Worm (Caenorhabditis elegans) whole organism, L1 larva: ENCODE measurements around the gene inf-1.

Source experiments
- C34B4.2 ChIP-seq: sonication (generic microtip); optimal IDR thresholded peaks from 2 replicates; lab custom pipeline; 2017; ENCODE audit warnings: mild to moderate bottlenecking, missing genetic modification characterization, missing compliant biosample characterization
- Y116A8C.19 ChIP-seq: sonication (generic microtip); optimal IDR thresholded peaks from 2 replicates; lab custom pipeline; 2016; ENCODE audit warnings: missing compliant biosample characterization, missing genetic modification characterization, borderline replicate concordance
- aha-1 ChIP-seq: fragments of 150-350 bp; optimal IDR thresholded peaks from 2 replicates; lab custom pipeline; 2014; ENCODE audit warnings: missing biosample characterization, missing genetic modification characterization
- alr-1 ChIP-seq: fragments of 200-800 bp; sonication (Bioruptor generic); optimal IDR thresholded peaks from 2 replicates; lab custom pipeline; 2018; ENCODE audit warnings: borderline replicate concordance, mild to moderate bottlenecking, missing genetic modification characterization, missing compliant biosample characterization
- ama-1 ChIP-seq: fragments of 150-350 bp; optimal IDR thresholded peaks from 2 replicates; lab custom pipeline; 2014
- blmp-1 ChIP-seq: fragments of 150-350 bp; optimal IDR thresholded peaks from 2 replicates; lab custom pipeline; 2014; ENCODE audit warnings: missing biosample characterization, missing genetic modification characterization
- ceh-63 ChIP-seq: fragments of 200-800 bp; sonication (Bioruptor generic); optimal IDR thresholded peaks from 2 replicates; lab custom pipeline; 2018; ENCODE audit warnings: mild to moderate bottlenecking, missing genetic modification characterization, missing compliant biosample characterization
- ceh-8 ChIP-seq: fragments of 200-800 bp; sonication (Bioruptor generic); optimal IDR thresholded peaks from 2 replicates; lab custom pipeline; 2018; ENCODE audit warnings: mild to moderate bottlenecking, missing genetic modification characterization, moderate library complexity, missing compliant biosample characterization
- ceh-82 ChIP-seq, 3 experiments: fragments of 150-350 bp in 1 of 3; sonication (generic microtip) in 2 of 3; optimal IDR thresholded peaks; 2 replicates each; lab custom pipeline; 2014 to 2017; ENCODE audit warnings: missing biosample characterization in 3 of 3, missing genetic modification characterization in 3 of 3
- ceh-88 ChIP-seq: fragments of 200-800 bp; sonication (Bioruptor generic); IDR thresholded peaks from 2 replicates; pipeline ENCODE4 v1.3.6; 2022; ENCODE audit warnings: missing genetic modification characterization, missing compliant biosample characterization
- dpl-1 ChIP-seq, 3 experiments: fragments of 150-350 bp in 2 of 3; sonication (generic microtip) in 1 of 3; optimal IDR thresholded peaks; 2 replicates each; lab custom pipeline; 2014 to 2017; ENCODE audit warnings: missing biosample characterization in 3 of 3, missing genetic modification characterization in 3 of 3, missing genetic modification reagents in 3 of 3
- dsc-1 ChIP-seq: sonication (generic microtip); optimal IDR thresholded peaks from 2 replicates; lab custom pipeline; 2016; ENCODE audit warnings: mild to moderate bottlenecking, missing genetic modification characterization, missing compliant biosample characterization
- efl-3 ChIP-seq: fragments of 200-800 bp; sonication (Bioruptor generic); optimal IDR thresholded peaks from 2 replicates; lab custom pipeline; 2018; ENCODE audit warnings: mild to moderate bottlenecking, missing genetic modification characterization, missing compliant biosample characterization
- egl-13 ChIP-seq: sonication (generic microtip); optimal IDR thresholded peaks from 2 replicates; lab custom pipeline; 2016; ENCODE audit warnings: missing genotype, missing genetic modification reagents, missing genetic modification characterization, missing compliant biosample characterization
- elt-2 ChIP-seq: sonication (generic microtip); optimal IDR thresholded peaks from 2 replicates; lab custom pipeline; 2016; ENCODE audit warnings: missing genetic modification characterization, mild to moderate bottlenecking, inconsistent platforms, missing compliant biosample characterization, missing genetic modification reagents
- elt-3 ChIP-seq, 6 experiments: fragments of 150-350 bp in 1 of 6; sonication (generic microtip); optimal IDR thresholded peaks; 2 replicates each; lab custom pipeline; 2017 to 2018; ENCODE audit warnings: missing biosample characterization in 6 of 6, missing genetic modification characterization in 6 of 6, inconsistent platforms in 1 of 6
- ets-5 ChIP-seq: fragments of 200-800 bp; sonication (Bioruptor generic); IDR thresholded peaks from 2 replicates; pipeline ENCODE4 v1.3.6; 2022; ENCODE audit warnings: missing genetic modification characterization, missing compliant biosample characterization
- fkh-4 ChIP-seq: sonication (generic microtip); optimal IDR thresholded peaks from 2 replicates; lab custom pipeline; 2016; ENCODE audit warnings: missing compliant biosample characterization, missing genetic modification characterization, borderline replicate concordance
- fos-1 ChIP-seq: fragments of 150-350 bp; optimal IDR thresholded peaks from 2 replicates; lab custom pipeline; 2014; ENCODE audit warnings: missing biosample characterization, missing genetic modification characterization
- hlh-17 ChIP-seq: fragments of 200-800 bp; sonication (Bioruptor generic); optimal IDR thresholded peaks from 2 replicates; lab custom pipeline; 2018; ENCODE audit warnings: missing genetic modification characterization, mild to moderate bottlenecking, missing compliant biosample characterization, moderate library complexity, borderline replicate concordance
- hpl-2 ChIP-seq: fragments of 150-350 bp; optimal IDR thresholded peaks from 2 replicates; lab custom pipeline; 2014; ENCODE audit warnings: missing biosample characterization, missing genetic modification reagents, missing genetic modification characterization
- irx-1 ChIP-seq: sonication (generic microtip); optimal IDR thresholded peaks from 2 replicates; lab custom pipeline; 2016; ENCODE audit warnings: missing genetic modification characterization, missing compliant biosample characterization
- lin-13 ChIP-seq: fragments of 150-350 bp; optimal IDR thresholded peaks from 2 replicates; lab custom pipeline; 2014; ENCODE audit warnings: missing biosample characterization, missing genetic modification reagents, missing genetic modification characterization
- lin-14 ChIP-seq: fragments of 200-800 bp; sonication (Bioruptor generic); optimal IDR thresholded peaks from 2 replicates; lab custom pipeline; 2018; ENCODE audit warnings: mild to moderate bottlenecking, missing genetic modification characterization, moderate library complexity, missing compliant biosample characterization
- lin-15B ChIP-seq: fragments of 150-350 bp; sonication (generic microtip); optimal IDR thresholded peaks from 3 replicates; lab custom pipeline; 2014; ENCODE audit warnings: missing biosample characterization, missing genetic modification characterization
- lin-35 ChIP-seq, 2 experiments: fragments of 150-350 bp; optimal IDR thresholded peaks; 2 replicates each; lab custom pipeline; 2014; ENCODE audit warnings: missing biosample characterization in 2 of 2, missing genetic modification characterization in 2 of 2, missing genetic modification reagents in 2 of 2
- lsy-2 ChIP-seq, 2 experiments: fragments of 150-350 bp; optimal IDR thresholded peaks; 2 replicates each; lab custom pipeline; 2014; ENCODE audit warnings: missing biosample characterization in 2 of 2, missing genetic modification characterization in 2 of 2
- mab-9 ChIP-seq: fragments of 200-800 bp; sonication (Bioruptor generic); IDR thresholded peaks from 2 replicates; pipeline ENCODE4 v1.3.6; 2022; ENCODE audit warnings: missing genetic modification reagents, missing genetic modification characterization, missing compliant biosample characterization
- mdl-1 ChIP-seq, 2 experiments: fragments of 150-350 bp; optimal IDR thresholded peaks; 2 replicates each; lab custom pipeline; 2014 to 2017; ENCODE audit warnings: missing biosample characterization in 2 of 2, missing genetic modification characterization in 2 of 2, inconsistent platforms in 1 of 2
- mep-1 ChIP-seq: fragments of 150-350 bp; optimal IDR thresholded peaks from 2 replicates; lab custom pipeline; 2014; ENCODE audit warnings: missing biosample characterization, missing genetic modification characterization
- nhr-12 ChIP-seq: sonication (generic microtip); optimal IDR thresholded peaks from 2 replicates; lab custom pipeline; 2017; ENCODE audit warnings: missing biosample characterization, missing genetic modification characterization
- nhr-20 ChIP-seq: sonication (generic microtip); optimal IDR thresholded peaks from 2 replicates; lab custom pipeline; 2016; ENCODE audit warnings: mild to moderate bottlenecking, missing genetic modification characterization, missing compliant biosample characterization
- nhr-237 ChIP-seq: fragments of 150-350 bp; optimal IDR thresholded peaks from 2 replicates; lab custom pipeline; 2014; ENCODE audit warnings: missing biosample characterization, missing genetic modification characterization
- nhr-28 ChIP-seq: fragments of 150-350 bp; optimal IDR thresholded peaks from 2 replicates; lab custom pipeline; 2014; ENCODE audit warnings: missing biosample characterization, missing genetic modification characterization
- nhr-77 ChIP-seq: fragments of 150-350 bp; optimal IDR thresholded peaks from 2 replicates; lab custom pipeline; 2014; ENCODE audit warnings: missing biosample characterization, missing genetic modification characterization
- nhr-84 ChIP-seq: sonication (generic microtip); optimal IDR thresholded peaks from 2 replicates; lab custom pipeline; 2017; ENCODE audit warnings: missing biosample characterization, missing genetic modification characterization
- nhr-85 ChIP-seq: sonication (generic microtip); peaks from one replicate; lab custom pipeline; 2016; ENCODE audit warnings: missing genetic modification characterization, inconsistent platforms, missing compliant biosample characterization
- nhr-90 ChIP-seq: sonication (generic microtip); optimal IDR thresholded peaks from 2 replicates; lab custom pipeline; 2016; ENCODE audit warnings: mild to moderate bottlenecking, missing genetic modification characterization, missing compliant biosample characterization; ENCODE audit not compliant: poor library complexity
- pag-3 ChIP-seq: sonication (generic microtip); optimal IDR thresholded peaks from 2 replicates; lab custom pipeline; 2017; ENCODE audit warnings: missing genetic modification characterization, mild to moderate bottlenecking, missing compliant biosample characterization, antibody characterized with exemption, borderline replicate concordance; ENCODE audit not compliant: insufficient read depth
- pax-3 ChIP-seq: fragments of 200-800 bp; sonication (Bioruptor generic); optimal IDR thresholded peaks from 2 replicates; lab custom pipeline; 2018; ENCODE audit warnings: mild to moderate bottlenecking, missing genetic modification characterization, moderate library complexity, missing compliant biosample characterization
- pqm-1 ChIP-seq: sonication (generic microtip); optimal IDR thresholded peaks from 3 replicates; lab custom pipeline; 2017; ENCODE audit warnings: missing biosample characterization, missing genetic modification characterization
- rnt-1 ChIP-seq: sonication (generic microtip); optimal IDR thresholded peaks from 2 replicates; lab custom pipeline; 2016; ENCODE audit warnings: mild to moderate bottlenecking, missing genetic modification characterization, moderate library complexity, missing compliant biosample characterization
- snpc-4 ChIP-seq: fragments of 150-350 bp; optimal IDR thresholded peaks from 2 replicates; lab custom pipeline; 2014; ENCODE audit warnings: missing biosample characterization, missing genetic modification characterization
- snu-23 ChIP-seq: sonication (generic microtip); optimal IDR thresholded peaks from 2 replicates; lab custom pipeline; 2016; ENCODE audit warnings: missing genetic modification characterization, missing compliant biosample characterization
- sox-4 ChIP-seq: sonication (generic microtip); optimal IDR thresholded peaks from 2 replicates; lab custom pipeline; 2016; ENCODE audit warnings: missing genetic modification characterization, missing compliant biosample characterization
- sptf-1 ChIP-seq: fragments of 150-350 bp; optimal IDR thresholded peaks from 2 replicates; lab custom pipeline; 2014; ENCODE audit warnings: missing biosample characterization, missing genetic modification characterization
- tbx-2 ChIP-seq: sonication (generic microtip); optimal IDR thresholded peaks from 2 replicates; lab custom pipeline; 2016; ENCODE audit warnings: missing genetic modification characterization, missing compliant biosample characterization
- tlp-1 ChIP-seq: fragments of 150-350 bp; optimal IDR thresholded peaks from 2 replicates; lab custom pipeline; 2014; ENCODE audit warnings: missing biosample characterization, missing genetic modification characterization
- unc-62 ChIP-seq: fragments of 150-350 bp; optimal IDR thresholded peaks from 2 replicates; lab custom pipeline; 2014; ENCODE audit warnings: missing biosample characterization, missing genetic modification reagents, missing genetic modification characterization
- unc-98 ChIP-seq: fragments of 200-800 bp; sonication (Bioruptor generic); IDR thresholded peaks from 2 replicates; pipeline ENCODE4 v1.3.6; 2022; ENCODE audit warnings: missing genetic modification characterization, missing compliant biosample characterization
- vab-15 ChIP-seq: sonication (generic microtip); optimal IDR thresholded peaks from 2 replicates; lab custom pipeline; 2017; ENCODE audit warnings: missing genotype, mild to moderate bottlenecking, missing genetic modification characterization, missing compliant biosample characterization

inf-1 gene

DNA sequence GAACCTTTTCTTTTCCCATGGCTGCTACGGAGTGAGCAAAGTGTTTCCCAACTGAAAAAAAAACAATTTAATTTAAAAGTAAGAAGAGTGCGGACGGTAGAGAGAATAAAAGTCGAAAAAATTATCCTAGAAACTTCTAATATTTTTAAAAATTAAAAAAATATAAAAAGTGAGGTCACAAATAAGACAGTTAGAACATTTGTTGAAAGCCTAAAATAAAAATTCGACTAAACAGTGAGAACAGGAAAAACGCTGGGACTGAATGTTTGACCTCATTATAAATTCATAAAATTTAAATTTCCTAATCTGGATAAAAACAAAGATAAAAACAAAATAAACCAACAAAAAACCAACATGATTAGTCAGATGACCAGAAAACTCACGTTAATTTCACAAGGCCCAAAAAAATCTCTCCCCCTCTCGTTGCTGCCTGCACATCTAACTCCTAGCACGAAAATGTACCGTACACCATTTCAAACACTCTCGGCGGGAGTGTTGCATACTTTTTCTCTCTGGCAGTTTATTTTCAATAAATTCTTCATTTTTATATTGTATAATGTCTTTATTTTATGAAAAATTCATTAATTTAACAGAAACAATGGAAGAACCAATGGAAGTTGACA, 41.8 kb downstream of the inf-1 start, which contains the start of the genes eef-1A.1 and rfc-4 (continued):
- TF ChIP-seq nhr-12 (tag; lab: Kevin White, UChicago): no peak
- TF ChIP-seq fos-1 (tag; lab: Kevin White, UChicago): peak; percentile 95
- peak; percentile 97 for TF ChIP-seq lin-13
- peak; percentile 38 for TF ChIP-seq efl-3 (GFP tag; lab: Kevin White, UChicago)
- peak; percentile 97 for TF ChIP-seq nhr-90 (tag; lab: Kevin White, UChicago)
- TF ChIP-seq snu-23: peak; percentile 99
- TF ChIP-seq snpc-4 (tag; lab: Kevin White, UChicago): peak; percentile 92
- peak; percentile 98 for TF ChIP-seq dsc-1 (tag; lab: Kevin White, UChicago)
- TF ChIP-seq blmp-1: peak; percentile 92
- no peak for TF ChIP-seq hlh-17 (GFP tag; lab: Kevin White, UChicago)
- TF ChIP-seq ceh-88: peak; percentile 92
- TF ChIP-seq nhr-84 (tag; lab: Kevin White, UChicago): peak; percentile 57
- TF ChIP-seq fkh-4: peak; percentile 27
- peak; percentile 96 to 98 (median 97) for TF ChIP-seq dpl-1 (GFP tag; optimal IDR thresholded peaks at IDR 0.05; lab: Kevin White, UChicago)
- peak; percentile 94 for TF ChIP-seq pax-3 (tag; lab: Kevin White, UChicago)
- peak; percentile 78 for TF ChIP-seq pag-3
- peak; percentile 97 for TF ChIP-seq nhr-237 (tag; lab: Kevin White, UChicago)
- TF ChIP-seq ceh-8 (GFP tag; lab: Kevin White, UChicago): peak; percentile 95
- no peak for TF ChIP-seq sptf-1
- no peak for TF ChIP-seq ets-5 (GFP tag; lab: Robert Waterston, UW)
- TF ChIP-seq C34B4.2 (tag; lab: Kevin White, UChicago): peak; percentile 0
- peak; percentile 92 for TF ChIP-seq egl-13 (tag; lab: Kevin White, UChicago)
- peak; percentile 98 for TF ChIP-seq nhr-85
- TF ChIP-seq nhr-28 (tag; lab: Kevin White, UChicago): no peak
- no peak for TF ChIP-seq tlp-1 (tag; lab: Kevin White, UChicago)
- no peak for TF ChIP-seq alr-1 (tag; lab: Kevin White, UChicago)
- TF ChIP-seq irx-1 (tag; lab: Kevin White, UChicago): peak; percentile 91
- TF ChIP-seq lin-14 (GFP tag; lab: Kevin White, UChicago): peak; percentile 97
- no peak for TF ChIP-seq Y116A8C.19 (tag; lab: Kevin White, UChicago)
- no peak for TF ChIP-seq pqm-1 (tag; lab: Kevin White, UChicago)
- peak; percentile 96 for TF ChIP-seq lin-15B (tag; lab: Kevin White, UChicago)
- TF ChIP-seq nhr-77: peak; percentile 96
- peak; percentile 97 for TF ChIP-seq tbx-2
- TF ChIP-seq ceh-63 (GFP tag; lab: Kevin White, UChicago): peak; percentile 11
- TF ChIP-seq ceh-82 (tag; optimal IDR thresholded peaks at IDR 0.05; lab: Kevin White, UChicago): peak; percentile 94 to 98 (median 96)
- TF ChIP-seq sox-4: peak; percentile 75
- TF ChIP-seq unc-62: peak; percentile 53
- peak; percentile 98 for TF ChIP-seq nhr-20 (tag; lab: Kevin White, UChicago)
- peak; percentile 51; the same call in 1 of the 2 replicates for TF ChIP-seq unc-98 (GFP tag; lab: Robert Waterston, UW)
- peak; percentile 82 for TF ChIP-seq ama-1 (lab: Kevin White, UChicago)
- TF ChIP-seq vab-15 (tag; lab: Kevin White, UChicago): peak; percentile 81
- TF ChIP-seq lin-35 (GFP tag; optimal IDR thresholded peaks at IDR 0.05; lab: Kevin White, UChicago): peak; percentile 97 to 99
- peak; percentile 99 to 100 for TF ChIP-seq lsy-2 (tag; optimal IDR thresholded peaks at IDR 0.05; lab: Kevin White, UChicago)
- TF ChIP-seq mab-9 (GFP tag; lab: Robert Waterston, UW): peak; percentile 80
- TF ChIP-seq hpl-2 (GFP tag; lab: Kevin White, UChicago): peak; percentile 90
- peak; percentile 96 for TF ChIP-seq rnt-1 (tag; lab: Kevin White, UChicago)
- TF ChIP-seq elt-3 (tag; optimal IDR thresholded peaks at IDR 0.05; lab: Kevin White, UChicago): peak; percentile 80 to 100 (median 92)
- TF ChIP-seq elt-2 (tag; lab: Kevin White, UChicago): peak; percentile 59
- peak; percentile 99 for TF ChIP-seq mep-1 (tag; lab: Kevin White, UChicago)
- peak in 1 of 2 experiments; percentile 97 for TF ChIP-seq mdl-1 (tag; optimal IDR thresholded peaks at IDR 0.05; lab: Kevin White, UChicago)
- peak; percentile 82 for TF ChIP-seq aha-1
